Worm (Caenorhabditis elegans) whole organism, young adult: ENCODE measurements around the gene Y71H2B.5.
A peak's percentile ranks its signal among the peaks of the same experiment; 100 is the strongest.

Experiments
- B0035.1 ChIP-seq: sonication (generic microtip); optimal IDR thresholded peaks from 2 replicates; lab custom pipeline; 2016; ENCODE audit warnings: missing genetic modification characterization, mild to moderate bottlenecking, missing compliant biosample characterization, missing genotype, missing genetic modification reagents
- C17E4.6 ChIP-seq: fragments of 200-800 bp; sonication (Bioruptor generic); IDR thresholded peaks from 2 replicates; pipeline ENCODE4 v1.3.6; 2022; ENCODE audit warnings: missing genetic modification reagents, missing genetic modification characterization, missing compliant biosample characterization
- F23B12.7 ChIP-seq: sonication (generic microtip); optimal IDR thresholded peaks from 2 replicates; lab custom pipeline; 2017; ENCODE audit warnings: missing genetic modification characterization, mild to moderate bottlenecking, missing compliant biosample characterization, antibody characterized with exemption, moderate library complexity; ENCODE audit not compliant: insufficient read depth
- F49E8.2 ChIP-seq: sonication (generic microtip); optimal IDR thresholded peaks from 3 replicates; lab custom pipeline; 2017; ENCODE audit warnings: missing genetic modification characterization, mild to moderate bottlenecking, missing compliant biosample characterization, antibody characterized with exemption, moderate library complexity; ENCODE audit not compliant: insufficient read depth
- F55B11.4 ChIP-seq: sonication (generic microtip); optimal IDR thresholded peaks from 2 replicates; lab custom pipeline; 2016; ENCODE audit warnings: missing compliant biosample characterization, missing genetic modification characterization, borderline replicate concordance; ENCODE audit not compliant: insufficient read depth
- T26A5.8 ChIP-seq: sonication (generic microtip); optimal IDR thresholded peaks from 2 replicates; lab custom pipeline; 2016; ENCODE audit warnings: missing genetic modification characterization, missing compliant biosample characterization
- Y56A3A.18 ChIP-seq: fragments of 200-800 bp; sonication (Bioruptor generic); IDR thresholded peaks from 2 replicates; pipeline ENCODE4 v1.3.6; 2022; ENCODE audit warnings: missing genetic modification reagents, missing genetic modification characterization, missing compliant biosample characterization
- Y79H2A.3 ChIP-seq: fragments of 200-800 bp; sonication (Bioruptor generic); conservative IDR thresholded peaks from 2 replicates; pipeline ENCODE4 v1.3.6; 2022; ENCODE audit warnings: missing genetic modification reagents, missing genetic modification characterization, missing compliant biosample characterization
- aptf-2 ChIP-seq: fragments of 200-800 bp; sonication (Bioruptor generic); conservative IDR thresholded peaks from 2 replicates; pipeline ENCODE4 v1.3.6; 2022; ENCODE audit warnings: missing genetic modification reagents, missing genetic modification characterization, missing compliant biosample characterization
- cebp-1 ChIP-seq, 2 experiments: fragments of 200-800 bp in 1 of 2; sonication (Bioruptor generic) in 1 of 2; sonication (generic microtip) in 1 of 2; IDR thresholded peaks in 1 of 2; optimal IDR thresholded peaks in 1 of 2; 2 replicates each; pipeline versions ENCODE4 v1.3.6 to Lab custom; 2017 to 2022; ENCODE audit warnings: missing compliant biosample characterization in 2 of 2, missing genetic modification characterization in 2 of 2, mild to moderate bottlenecking in 1 of 2, missing genetic modification reagents in 1 of 2, moderate library complexity in 1 of 2
- ceh-27 ChIP-seq: fragments of 200-800 bp; sonication (Bioruptor generic); optimal IDR thresholded peaks from 2 replicates; lab custom pipeline; 2018; ENCODE audit warnings: mild to moderate bottlenecking, missing genetic modification characterization, moderate library complexity, missing compliant biosample characterization
- ceh-91 ChIP-seq: fragments of 200-800 bp; sonication (Bioruptor generic); IDR thresholded peaks from 2 replicates; pipeline ENCODE4 v1.3.6; 2022; ENCODE audit warnings: missing genetic modification reagents, missing genetic modification characterization, missing compliant biosample characterization
- egl-44 ChIP-seq: fragments of 200-800 bp; sonication (Bioruptor generic); IDR thresholded peaks from 2 replicates; pipeline ENCODE4 v1.3.6; 2022; ENCODE audit warnings: missing genetic modification reagents, missing genetic modification characterization, missing compliant biosample characterization
- fkh-3 ChIP-seq: sonication (generic microtip); optimal IDR thresholded peaks from 2 replicates; lab custom pipeline; 2016; ENCODE audit warnings: mild to moderate bottlenecking, missing genetic modification characterization, missing compliant biosample characterization
- hlh-26 ChIP-seq: fragments of 200-800 bp; sonication (Bioruptor generic); conservative IDR thresholded peaks from 2 replicates; pipeline ENCODE4 v1.3.6; 2022; ENCODE audit warnings: missing genetic modification reagents, missing genetic modification characterization, missing compliant biosample characterization
- hmg-1.2 ChIP-seq: fragments of 200-800 bp; sonication (Bioruptor generic); IDR thresholded peaks from 2 replicates; pipeline ENCODE4 v1.3.6; 2022; ENCODE audit warnings: missing genetic modification reagents, missing genetic modification characterization, missing compliant biosample characterization
- lin-35 ChIP-seq, 3 experiments: fragments of 150-350 bp in 2 of 3; sonication (generic microtip) in 1 of 3; optimal IDR thresholded peaks; 2 replicates each; lab custom pipeline; 2014 to 2018; ENCODE audit warnings: missing biosample characterization in 3 of 3, missing genetic modification characterization in 3 of 3, missing genetic modification reagents in 3 of 3
- lin-40 ChIP-seq: sonication (generic microtip); optimal IDR thresholded peaks from 2 replicates; lab custom pipeline; 2016; ENCODE audit warnings: missing genetic modification characterization, mild to moderate bottlenecking, missing compliant biosample characterization, missing genotype, missing genetic modification reagents
- lin-54 ChIP-seq: fragments of 200-800 bp; sonication (Bioruptor generic); optimal IDR thresholded peaks from 2 replicates; lab custom pipeline; 2018; ENCODE audit warnings: mild to moderate bottlenecking, missing genetic modification characterization, missing compliant biosample characterization
- lir-1 ChIP-seq: fragments of 200-800 bp; sonication (Bioruptor generic); conservative IDR thresholded peaks from 2 replicates; pipeline ENCODE4 v1.3.6; 2022; ENCODE audit warnings: missing genetic modification reagents, missing genetic modification characterization, missing compliant biosample characterization
- madf-3 ChIP-seq: fragments of 200-800 bp; sonication (Bioruptor generic); IDR thresholded peaks from 2 replicates; pipeline ENCODE4 v1.3.6; 2022; ENCODE audit warnings: missing genetic modification reagents, missing genetic modification characterization, missing compliant biosample characterization
- madf-8 ChIP-seq: fragments of 200-800 bp; sonication (Bioruptor generic); conservative IDR thresholded peaks from 2 replicates; pipeline ENCODE4 v1.3.6; 2022; ENCODE audit warnings: missing genetic modification reagents, missing genetic modification characterization, missing compliant biosample characterization
- mcd-1 ChIP-seq: fragments of 200-800 bp; sonication (Bioruptor generic); IDR thresholded peaks from 2 replicates; pipeline ENCODE4 v1.3.6; 2022; ENCODE audit warnings: missing genetic modification reagents, missing genetic modification characterization, missing compliant biosample characterization
- mes-4 ChIP-seq: sonication (generic microtip); optimal IDR thresholded peaks from 2 replicates; lab custom pipeline; 2016; ENCODE audit warnings: missing genotype, missing genetic modification characterization, missing compliant biosample characterization
- nfyb-1 ChIP-seq: fragments of 200-800 bp; sonication (Bioruptor generic); IDR thresholded peaks from 2 replicates; pipeline ENCODE4 v1.3.6; 2022; ENCODE audit warnings: missing genetic modification reagents, missing genetic modification characterization, missing compliant biosample characterization
- nhr-120 ChIP-seq: fragments of 200-800 bp; sonication (Bioruptor generic); IDR thresholded peaks from 2 replicates; pipeline ENCODE4 v1.3.6; 2022; ENCODE audit warnings: missing genetic modification characterization, missing compliant biosample characterization
- nhr-27 ChIP-seq: fragments of 200-800 bp; sonication (Bioruptor generic); optimal IDR thresholded peaks from 2 replicates; lab custom pipeline; 2018; ENCODE audit warnings: mild to moderate bottlenecking, missing genetic modification characterization, moderate library complexity, missing compliant biosample characterization
- nhr-80 ChIP-seq: sonication (generic microtip); optimal IDR thresholded peaks from 2 replicates; lab custom pipeline; 2016; ENCODE audit warnings: missing genetic modification characterization, missing compliant biosample characterization
- rpc-1 ChIP-seq, 2 experiments: fragments of 150-350 bp in 1 of 2; sonication (generic microtip) in 1 of 2; optimal IDR thresholded peaks; 2 replicates each; lab custom pipeline; 2014 to 2018; ENCODE audit warnings: missing biosample characterization in 1 of 2, missing genetic modification characterization in 1 of 2, missing genetic modification reagents in 1 of 2, missing genotype in 1 of 2
- snpc-1.3 ChIP-seq: sonication (generic microtip); optimal IDR thresholded peaks from 2 replicates; lab custom pipeline; 2017; ENCODE audit warnings: missing genetic modification characterization, mild to moderate bottlenecking, missing compliant biosample characterization, antibody characterized with exemption, moderate library complexity, missing genotype, missing genetic modification reagents; ENCODE audit not compliant: insufficient read depth
- tbp1 ChIP-seq: fragments of 200-800 bp; sonication (Bioruptor generic); optimal IDR thresholded peaks from 2 replicates; lab custom pipeline; 2018; ENCODE audit warnings: mild to moderate bottlenecking, missing genetic modification characterization, missing compliant biosample characterization
- tbx-9 ChIP-seq: sonication (generic microtip); optimal IDR thresholded peaks from 2 replicates; lab custom pipeline; 2016; ENCODE audit warnings: borderline replicate concordance, missing genetic modification characterization, inconsistent platforms, missing compliant biosample characterization
- unc-62 ChIP-seq: fragments of 150-350 bp; optimal IDR thresholded peaks from 2 replicates; lab custom pipeline; 2014; ENCODE audit warnings: missing biosample characterization, missing genetic modification reagents, missing genetic modification characterization
- zim-3 ChIP-seq: sonication (generic microtip); optimal IDR thresholded peaks from 2 replicates; lab custom pipeline; 2017; ENCODE audit warnings: mild to moderate bottlenecking, missing genetic modification characterization, moderate library complexity, missing compliant biosample characterization

Gene Y71H2B.5

DNA sequence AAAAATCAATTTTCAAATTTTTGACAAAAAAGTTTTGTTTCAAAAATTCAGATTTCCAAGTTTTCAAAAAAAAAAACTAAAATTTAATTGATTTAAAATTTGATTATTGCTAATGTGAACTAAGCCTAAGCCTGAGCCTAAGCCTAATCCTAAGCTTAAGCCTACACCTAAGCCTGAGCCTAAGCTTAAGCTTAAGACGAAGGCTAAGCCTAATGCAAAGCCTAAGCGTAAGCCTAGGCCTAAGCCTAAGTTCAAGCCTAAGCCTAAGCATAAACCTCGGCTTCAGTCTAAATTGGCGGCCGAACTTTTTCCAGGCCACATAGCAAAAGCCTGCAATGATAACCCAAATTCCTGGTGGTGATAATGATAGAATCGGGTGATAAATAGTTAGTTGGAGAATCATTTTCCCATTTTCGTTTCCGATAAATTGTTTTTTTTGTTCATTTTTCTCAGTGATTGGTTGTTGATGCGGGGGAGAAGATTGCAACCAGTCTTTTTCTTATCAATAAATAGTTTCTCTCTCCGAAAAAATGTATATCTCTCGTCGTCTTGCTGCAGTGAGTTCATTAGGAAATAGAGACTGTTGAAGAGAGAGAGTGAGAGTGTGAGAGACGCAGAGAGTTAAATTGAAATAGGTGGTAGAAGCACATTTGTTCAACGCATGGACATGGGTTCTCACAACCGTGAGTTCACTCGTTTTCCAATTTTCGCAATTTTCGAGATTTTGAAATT, 39.5 kb downstream of the Y71H2B.5 start:
- TF ChIP-seq tbx-9 (tag; lab: Kevin White, UChicago) (no peak), lin-54 (GFP tag; lab: Kevin White, UChicago) (no peak), nhr-120 (GFP tag; lab: Robert Waterston, UW) (no peak), madf-8 (GFP tag; lab: Robert Waterston, UW) (no peak), zim-3 (tag; lab: Kevin White, UChicago) (no peak), nhr-80 (tag; lab: Kevin White, UChicago) (peak; percentile 73), lir-1 (no peak), lin-35 (GFP tag; optimal IDR thresholded peaks at IDR 0.05; lab: Kevin White, UChicago) (no peak), C17E4.6 (GFP tag; lab: Robert Waterston, UW) (no peak), snpc-1.3 (tag; lab: Kevin White, UChicago) (no peak), hmg-1.2 (GFP tag; lab: Robert Waterston, UW) (peak; percentile 52), nfyb-1 (GFP tag; lab: Robert Waterston, UW) (no peak), mes-4 (tag; lab: Kevin White, UChicago) (no peak)

DNA sequence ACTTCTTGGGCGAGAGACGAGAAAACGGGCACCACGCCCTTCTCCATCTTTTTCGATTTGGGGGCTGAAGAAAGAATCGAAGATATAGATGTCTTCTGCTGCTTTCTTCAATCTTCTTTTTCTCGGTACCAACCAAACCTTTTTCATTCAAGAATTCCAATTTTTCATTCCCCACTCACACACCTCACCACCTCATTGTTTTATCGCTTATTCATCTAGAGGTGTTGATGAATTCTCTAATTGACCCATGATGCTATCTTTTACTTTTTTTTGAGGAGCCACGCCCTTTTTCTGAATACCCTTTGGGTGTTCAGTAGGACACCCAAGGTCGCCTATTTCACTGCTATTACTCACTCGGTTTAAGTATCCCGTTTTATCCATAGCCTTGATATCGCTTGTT, 43.7 kb downstream of the Y71H2B.5 start:
- TF ChIP-seq aptf-2 (GFP tag; lab: Robert Waterston, UW) (no peak), madf-8 (GFP tag; lab: Robert Waterston, UW) (no peak), hlh-26 (GFP tag; lab: Robert Waterston, UW) (no peak), F23B12.7 (tag; lab: Kevin White, UChicago) (no peak), F49E8.2 (tag; lab: Kevin White, UChicago) (no peak), Y56A3A.18 (GFP tag; lab: Robert Waterston, UW) (no peak), C17E4.6 (GFP tag; lab: Robert Waterston, UW) (no peak), ceh-27 (GFP tag; lab: Kevin White, UChicago) (no peak), mcd-1 (no peak)
- TF ChIP-seq, all 124 proteins: peak for 0

DNA sequence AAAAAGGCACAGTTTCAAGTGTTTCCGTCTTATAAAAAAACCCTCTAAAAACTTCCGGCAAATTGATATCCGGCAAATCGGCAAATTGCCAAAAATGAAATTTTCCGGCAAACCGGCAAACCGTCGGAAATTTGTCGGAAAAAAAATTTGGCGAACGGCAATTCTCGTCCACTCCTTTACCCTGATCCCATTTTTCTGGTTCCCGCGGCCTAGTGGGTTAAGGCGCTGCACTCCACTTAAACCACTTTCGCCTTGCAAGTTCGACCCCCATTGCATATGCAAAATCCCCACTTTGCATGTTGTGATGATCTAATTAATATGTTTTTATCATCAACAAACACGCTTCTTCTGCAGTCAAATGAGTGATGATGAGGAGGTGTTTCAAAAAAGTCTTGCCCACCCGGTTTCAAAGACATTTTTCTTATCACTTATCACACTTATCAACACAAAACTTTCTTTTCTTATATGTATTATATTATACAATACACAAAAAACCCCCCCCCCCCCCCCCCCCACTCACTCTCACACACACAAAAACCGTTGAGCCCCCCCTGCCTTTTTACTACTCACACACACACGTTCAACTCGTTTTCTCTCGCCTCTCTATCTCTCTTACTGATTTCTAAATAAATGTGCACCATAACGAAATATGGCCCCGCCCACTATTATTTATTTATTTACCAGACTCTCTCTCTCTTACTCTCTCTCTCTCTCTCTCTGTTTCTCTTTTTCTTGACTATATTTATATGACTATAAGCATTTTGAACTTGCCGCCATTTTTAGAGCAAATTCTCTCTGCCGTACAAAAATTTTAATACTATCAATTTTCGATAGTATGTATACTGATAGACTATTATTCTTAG, 45.1 kb downstream of the Y71H2B.5 start:
- TF ChIP-seq cebp-1 (GFP tag; IDR thresholded peaks at IDR 0.05; lab: Robert Waterston, UW) (no peak), cebp-1 (tag; optimal IDR thresholded peaks at IDR 0.05; lab: Kevin White, UChicago) (peak; percentile 11), rpc-1 (optimal IDR thresholded peaks at IDR 0.05; lab: Kevin White, UChicago) (no peak), rpc-1 (tag; optimal IDR thresholded peaks at IDR 0.05; lab: Kevin White, UChicago) (peak; percentile 54), tbp1 (GFP tag; lab: Kevin White, UChicago) (peak; percentile 76), unc-62 (no peak)

DNA sequence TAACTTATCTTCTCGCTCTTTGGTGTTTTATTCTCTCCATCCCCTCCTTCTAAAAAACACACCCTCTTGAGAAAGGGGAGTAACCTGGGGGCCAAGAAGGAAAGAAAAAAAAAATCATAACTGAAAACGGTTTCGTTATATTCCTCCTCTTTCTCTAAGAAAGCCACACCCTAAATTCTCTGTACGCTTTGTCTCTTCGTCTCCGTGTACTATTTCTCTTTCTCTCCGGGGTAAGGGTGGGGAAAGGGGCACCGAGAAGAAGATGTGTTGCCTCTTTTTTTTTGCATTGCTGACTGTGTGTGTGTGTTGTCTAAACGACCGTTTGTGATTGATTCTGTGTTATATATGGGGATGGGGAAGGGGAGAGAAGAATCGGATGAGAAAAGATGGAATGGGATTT, 48.4 kb downstream of the Y71H2B.5 start:
- TF ChIP-seq lin-40 (tag; lab: Kevin White, UChicago), result peak; percentile 1
- TF ChIP-seq lin-54 (GFP tag; lab: Kevin White, UChicago), result no peak

DNA sequence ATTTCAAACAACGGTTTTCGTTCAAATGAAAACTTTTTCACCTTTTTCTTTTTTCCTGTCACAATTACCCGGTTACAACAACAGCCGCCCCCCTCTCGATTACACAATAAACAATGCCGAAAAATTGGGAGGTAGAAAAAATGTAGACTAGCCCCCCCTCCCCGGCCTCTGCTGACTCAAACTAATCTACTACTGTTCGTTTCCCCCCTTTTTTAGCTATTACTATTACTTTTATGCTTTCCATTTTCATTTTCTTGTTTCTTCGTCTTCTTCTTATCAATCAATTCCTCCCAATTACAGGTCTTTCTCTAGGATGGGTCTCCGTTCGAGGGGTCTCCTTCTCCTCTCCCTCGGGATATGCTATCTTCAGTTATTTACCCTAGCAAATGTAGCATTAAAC, 50.0 kb downstream of the Y71H2B.5 start, which contains the start of gene let-805:
Gene let-805, plus strand, starts transcription at position 301 of the 400 bp plus-strand sequence.
- no peak for TF ChIP-seq ceh-91 (GFP tag; lab: Robert Waterston, UW)
- no peak for TF ChIP-seq F55B11.4
- no peak for TF ChIP-seq egl-44 (GFP tag; lab: Robert Waterston, UW)
- no peak for TF ChIP-seq nhr-27 (tag; lab: Kevin White, UChicago)
- no peak for TF ChIP-seq fkh-3 (tag; lab: Kevin White, UChicago)
- TF ChIP-seq madf-3 (GFP tag; lab: Robert Waterston, UW), result no peak
- TF ChIP-seq Y79H2A.3, result no peak
- no peak for TF ChIP-seq T26A5.8
- no peak for TF ChIP-seq hlh-26 (GFP tag; lab: Robert Waterston, UW)
- TF ChIP-seq B0035.1 (tag; lab: Kevin White, UChicago), result no peak
